Fruit fly (Drosophila melanogaster) whole organism, embryonic: ENCODE data around the gene CG16959.

ENCODE experiments used
- B-H1 ChIP-seq: fragments of 200-800 bp; sonication (Bioruptor generic); IDR thresholded peaks from 3 replicates; pipeline ENCODE4 v1.3.6; 2022; ENCODE audit warnings: missing biosample characterization, missing genetic modification characterization
- CG1233 ChIP-seq: fragments of 200-800 bp; sonication (Bioruptor generic); optimal IDR thresholded peaks from 4 replicates; lab custom pipeline; 2018; ENCODE audit warnings: missing biosample characterization, mild to moderate bottlenecking, missing genetic modification characterization
- CG13424 ChIP-seq: fragments of 200-800 bp; sonication (Bioruptor generic); optimal IDR thresholded peaks from 2 replicates; lab custom pipeline; 2019; ENCODE audit warnings: missing biosample characterization, mild to moderate bottlenecking, missing genetic modification characterization, moderate library complexity
- CG14667 ChIP-seq: fragments of 200-800 bp; sonication (Bioruptor generic); IDR thresholded peaks from 2 replicates; pipeline ENCODE4 v1.3.6; 2022; ENCODE audit warnings: missing biosample characterization, missing genetic modification characterization
- CG15601 ChIP-seq: fragments of 200-800 bp; sonication (Bioruptor generic); optimal IDR thresholded peaks from 3 replicates; lab custom pipeline; 2019; ENCODE audit warnings: missing biosample characterization, mild to moderate bottlenecking, missing genetic modification characterization, moderate library complexity
- CG16813 ChIP-seq: fragments of 200-800 bp; sonication (Bioruptor generic); IDR thresholded peaks from 3 replicates; pipeline ENCODE4 v1.3.6; 2022; ENCODE audit warnings: missing biosample characterization, missing genetic modification characterization; ENCODE audit not compliant: partially characterized antibody
- CG17612 ChIP-seq: fragments of 200-800 bp; sonication (Bioruptor generic); IDR thresholded peaks from 2 replicates; pipeline ENCODE4 v1.3.6; 2022; ENCODE audit warnings: missing biosample characterization, missing genetic modification characterization
- CG17912 ChIP-seq: fragments of 200-800 bp; sonication (Bioruptor generic); optimal IDR thresholded peaks from 2 replicates; lab custom pipeline; 2018; ENCODE audit warnings: missing biosample characterization, mild to moderate bottlenecking, missing genetic modification characterization
- CG18476 ChIP-seq: fragments of 200-800 bp; sonication (Bioruptor generic); optimal IDR thresholded peaks from 2 replicates; lab custom pipeline; 2016; ENCODE audit warnings: missing biosample characterization, mild to moderate bottlenecking, missing genetic modification characterization
- CG2120 ChIP-seq: fragments of 200-800 bp; sonication (Bioruptor generic); optimal IDR thresholded peaks from 3 replicates; lab custom pipeline; 2016; ENCODE audit warnings: missing biosample characterization, missing genetic modification characterization
- CG2875 ChIP-seq: fragments of 200-800 bp; sonication (Bioruptor generic); optimal IDR thresholded peaks from 2 replicates; lab custom pipeline; 2017; ENCODE audit warnings: missing biosample characterization, mild to moderate bottlenecking, missing genetic modification characterization, missing genetic modification reagents
- CG30403 ChIP-seq: fragments of 200-800 bp; sonication (Bioruptor generic); optimal IDR thresholded peaks from 3 replicates; lab custom pipeline; 2016; ENCODE audit warnings: missing biosample characterization, missing genetic modification characterization
- CG30431 ChIP-seq: fragments of 200-800 bp; sonication (Bioruptor generic); optimal IDR thresholded peaks from 2 replicates; lab custom pipeline; 2017; ENCODE audit warnings: missing biosample characterization, missing genetic modification characterization
- CG31441 ChIP-seq: fragments of 200-800 bp; sonication (Bioruptor generic); IDR thresholded peaks from 2 replicates; pipeline ENCODE4 v1.3.6; 2022; ENCODE audit warnings: missing biosample characterization, missing genetic modification characterization
- CG32532 ChIP-seq: fragments of 200-800 bp; sonication (Bioruptor generic); IDR thresholded peaks from 2 replicates; pipeline ENCODE4 v1.3.6; 2022; ENCODE audit warnings: missing biosample characterization, missing genetic modification characterization
- CG33557 ChIP-seq: fragments of 200-800 bp; sonication (Bioruptor generic); optimal IDR thresholded peaks from 2 replicates; lab custom pipeline; 2019; ENCODE audit warnings: missing biosample characterization, mild to moderate bottlenecking, missing genetic modification characterization, moderate library complexity
- CG3838 ChIP-seq: fragments of 200-800 bp; sonication (Bioruptor generic); optimal IDR thresholded peaks from 3 replicates; lab custom pipeline; 2016; ENCODE audit warnings: missing biosample characterization, missing genetic modification characterization
- CG42726 ChIP-seq: fragments of 200-800 bp; sonication (Bioruptor generic); IDR thresholded peaks from 2 replicates; pipeline ENCODE4 v1.3.6; 2022; ENCODE audit warnings: missing biosample characterization, missing genetic modification characterization; ENCODE audit not compliant: partially characterized antibody
- CG5953 ChIP-seq: fragments of 200-800 bp; sonication (Bioruptor generic); IDR thresholded peaks from 2 replicates; pipeline ENCODE4 v1.3.6; 2022; ENCODE audit warnings: missing biosample characterization, missing genetic modification characterization
- CG7556 ChIP-seq: fragments of 200-800 bp; sonication (Bioruptor generic); optimal IDR thresholded peaks from 2 replicates; lab custom pipeline; 2017; ENCODE audit warnings: missing biosample characterization, mild to moderate bottlenecking, missing genetic modification characterization
- CG9727 ChIP-seq: fragments of 200-800 bp; sonication (Bioruptor generic); optimal IDR thresholded peaks from 3 replicates; lab custom pipeline; 2017; ENCODE audit warnings: missing biosample characterization, mild to moderate bottlenecking, missing genetic modification characterization
- Dbx ChIP-seq: fragments of 200-800 bp; sonication (Bioruptor generic); IDR thresholded peaks from 3 replicates; pipeline ENCODE4 v1.3.6; 2022; ENCODE audit warnings: missing biosample characterization, missing genetic modification characterization
- Deaf1 ChIP-seq: fragments of 200-800 bp; optimal IDR thresholded peaks from 3 replicates; lab custom pipeline; 2019; ENCODE audit warnings: missing biosample characterization, mild to moderate bottlenecking, missing genetic modification characterization, moderate library complexity
- H2.0 ChIP-seq: fragments of 200-800 bp; sonication (Bioruptor generic); IDR thresholded peaks from 2 replicates; pipeline ENCODE4 v1.3.6; 2022; ENCODE audit warnings: missing biosample characterization, missing genetic modification characterization
- HLH54F ChIP-seq: fragments of 200-800 bp; sonication (Bioruptor generic); optimal IDR thresholded peaks from 3 replicates; lab custom pipeline; 2016; ENCODE audit warnings: missing biosample characterization, missing genetic modification characterization
- Hr3 ChIP-seq: fragments of 200-800 bp; sonication (Bioruptor generic); optimal IDR thresholded peaks from 3 replicates; lab custom pipeline; 2016; ENCODE audit warnings: missing biosample characterization, missing genetic modification characterization
- Sox100B ChIP-seq: fragments of 200-800 bp; sonication (Bioruptor generic); optimal IDR thresholded peaks from 3 replicates; lab custom pipeline; 2018; ENCODE audit warnings: missing biosample characterization, mild to moderate bottlenecking, missing genetic modification characterization
- Sox102F ChIP-seq: fragments of 200-800 bp; sonication (Bioruptor generic); optimal IDR thresholded peaks from 2 replicates; lab custom pipeline; 2018; ENCODE audit warnings: missing biosample characterization, mild to moderate bottlenecking, missing genetic modification characterization, moderate library complexity
- Sry-δ ChIP-seq: fragments of 200-800 bp; sonication (Bioruptor generic); optimal IDR thresholded peaks from 2 replicates; lab custom pipeline; 2016; ENCODE audit warnings: missing biosample characterization, missing genetic modification characterization
- Taf1 ChIP-seq: fragments of 200-800 bp; sonication (Bioruptor generic); IDR thresholded peaks from 2 replicates; pipeline ENCODE4 v1.3.6; 2022; ENCODE audit warnings: missing biosample characterization, missing genetic modification characterization
- Trl ChIP-seq, 3 experiments: fragments of >200 bp in 2 of 3; fragments of 200-800 bp in 1 of 3; sonication (Bioruptor generic) in 1 of 3; optimal IDR thresholded peaks; 2 replicates in 1 of 3; 3 replicates in 2 of 3; lab custom pipeline; 2016 to 2017; ENCODE audit warnings: missing biosample characterization in 1 of 3, missing genetic modification characterization in 1 of 3
- ara ChIP-seq: fragments of 200-800 bp; sonication (Bioruptor generic); IDR thresholded peaks from 2 replicates; pipeline ENCODE4 v1.3.6; 2022; ENCODE audit warnings: missing biosample characterization, missing genetic modification characterization
- br ChIP-seq: fragments of >200 bp; optimal IDR thresholded peaks from 2 replicates; lab custom pipeline; 2017
- chn ChIP-seq: fragments of 200-800 bp; sonication (Bioruptor generic); optimal IDR thresholded peaks from 2 replicates; lab custom pipeline; 2016; ENCODE audit warnings: missing biosample characterization, missing genetic modification characterization
- crp ChIP-seq, 2 experiments: fragments of 200-800 bp; sonication (Bioruptor generic); optimal IDR thresholded peaks; 2 replicates in 1 of 2; 3 replicates in 1 of 2; lab custom pipeline; 2017; ENCODE audit warnings: missing biosample characterization in 2 of 2, missing genetic modification characterization in 2 of 2, mild to moderate bottlenecking in 1 of 2, moderate library complexity in 1 of 2
- cwo ChIP-seq: fragments of 200-800 bp; sonication (Bioruptor generic); optimal IDR thresholded peaks from 3 replicates; lab custom pipeline; 2017; ENCODE audit warnings: missing biosample characterization, missing genetic modification characterization, mild to moderate bottlenecking, moderate library complexity, missing genetic modification reagents
- danr ChIP-seq: fragments of 200-800 bp; sonication (Bioruptor generic); IDR thresholded peaks from 2 replicates; pipeline ENCODE4 v1.3.6; 2022; ENCODE audit warnings: missing biosample characterization, missing genetic modification characterization
- dimm ChIP-seq: fragments of 200-800 bp; sonication (Bioruptor generic); IDR thresholded peaks from 2 replicates; pipeline ENCODE4 v1.3.6; 2022; ENCODE audit warnings: missing biosample characterization, missing genetic modification characterization
- dmrt11E ChIP-seq: fragments of 200-800 bp; sonication (Bioruptor generic); optimal IDR thresholded peaks from 3 replicates; lab custom pipeline; 2018; ENCODE audit warnings: missing biosample characterization, mild to moderate bottlenecking, missing genetic modification characterization, moderate library complexity
- ems ChIP-seq: fragments of 200-800 bp; sonication (Bioruptor generic); optimal IDR thresholded peaks from 3 replicates; lab custom pipeline; 2016; ENCODE audit warnings: missing biosample characterization, missing genetic modification characterization
- eyg ChIP-seq: fragments of 200-800 bp; sonication (Bioruptor generic); optimal IDR thresholded peaks from 3 replicates; lab custom pipeline; 2016; ENCODE audit warnings: missing biosample characterization, missing genetic modification characterization
- gfzf ChIP-seq: fragments of 200-800 bp; sonication (Bioruptor generic); optimal IDR thresholded peaks from 2 replicates; lab custom pipeline; 2016; ENCODE audit warnings: missing biosample characterization, mild to moderate bottlenecking, missing genetic modification characterization, moderate library complexity
- hbn ChIP-seq: fragments of 200-800 bp; sonication (Bioruptor generic); IDR thresholded peaks from 2 replicates; pipeline ENCODE4 v1.3.6; 2022; ENCODE audit warnings: missing biosample characterization, missing genetic modification characterization; ENCODE audit not compliant: partially characterized antibody
- pzg ChIP-seq: fragments of 200-800 bp; sonication (Bioruptor generic); optimal IDR thresholded peaks from 3 replicates; lab custom pipeline; 2018; ENCODE audit warnings: missing biosample characterization, mild to moderate bottlenecking, missing genetic modification characterization, moderate library complexity
- scrt ChIP-seq: fragments of 200-800 bp; sonication (Bioruptor generic); optimal IDR thresholded peaks from 2 replicates; lab custom pipeline; 2018; ENCODE audit warnings: missing biosample characterization, mild to moderate bottlenecking, missing genetic modification characterization, moderate library complexity
- ttk ChIP-seq: fragments of 200-800 bp; sonication (Bioruptor generic); IDR thresholded peaks from 2 replicates; pipeline ENCODE4 v2.1.2; 2022; ENCODE audit warnings: missing biosample characterization, missing genetic modification characterization
- unpg ChIP-seq: fragments of 200-800 bp; sonication (Bioruptor generic); optimal IDR thresholded peaks from 3 replicates; lab custom pipeline; 2018; ENCODE audit warnings: missing biosample characterization, mild to moderate bottlenecking, missing genetic modification characterization, moderate library complexity
- usp ChIP-seq: fragments of >200 bp; optimal IDR thresholded peaks from 2 replicates; lab custom pipeline; 2017; ENCODE audit warnings: missing biosample characterization, missing genetic modification characterization
- vvl ChIP-seq: fragments of 200-800 bp; sonication (Bioruptor generic); IDR thresholded peaks from 2 replicates; pipeline ENCODE4 v1.3.6; 2022; ENCODE audit warnings: missing biosample characterization, missing genetic modification characterization
- wdn ChIP-seq: fragments of 200-800 bp; sonication (Bioruptor generic); IDR thresholded peaks from 2 replicates; pipeline ENCODE4 v1.3.6; 2022; ENCODE audit warnings: missing biosample characterization, missing genetic modification characterization

CG16959 gene

DNA sequence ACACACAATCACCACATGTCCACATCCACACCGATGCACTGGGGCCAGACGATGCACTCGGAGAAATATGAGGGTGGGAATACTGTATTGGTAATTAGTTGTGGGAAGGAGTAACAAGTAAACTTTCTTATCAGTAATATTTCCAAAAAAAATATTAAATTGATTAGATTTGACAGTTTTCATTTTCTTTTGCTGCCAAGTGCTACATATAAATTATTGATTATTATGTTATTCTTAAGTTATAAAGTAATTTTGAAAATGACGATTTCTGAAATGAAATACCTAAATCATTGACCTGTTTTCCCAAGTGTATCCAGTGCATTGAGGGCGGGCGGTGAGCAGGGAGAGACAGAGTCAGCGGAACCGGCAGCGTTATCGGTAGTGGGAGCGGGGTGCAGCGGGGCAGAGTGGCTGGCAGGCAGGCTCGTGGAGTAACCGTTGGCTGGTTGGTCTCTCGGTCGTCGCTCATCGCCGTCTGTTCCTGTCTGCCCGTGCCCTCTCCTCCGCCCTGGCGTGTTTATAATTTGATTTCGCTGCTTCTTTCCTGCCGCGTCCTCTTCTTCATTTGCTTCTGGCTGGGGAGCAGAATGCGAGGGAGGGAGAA is 17.2 kb downstream of the CG16959 start (continued):
- no peak for TF ChIP-seq CG17912 (GFP tag; lab: Kevin White, UChicago)
- TF ChIP-seq CG32532 (GFP tag; lab: Robert Waterston, UW), result 0 out of 2 replicates have a peak, but pooled peaks have one; percentile 20
- no peak for TF ChIP-seq wdn (GFP tag; lab: Robert Waterston, UW)
- no peak for TF ChIP-seq ems
- no peak for TF ChIP-seq CG3838 (GFP tag; lab: Kevin White, UChicago)
- no peak for TF ChIP-seq Dbx (GFP tag; lab: Robert Waterston, UW)
- TF ChIP-seq CG17612 (GFP tag; lab: Robert Waterston, UW), result no peak
- TF ChIP-seq chn (GFP tag; lab: Kevin White, UChicago), result no peak
- TF ChIP-seq Sox102F, result peak; percentile 63
- TF ChIP-seq br (lab: Kevin White, UChicago), result no peak
- no peak for TF ChIP-seq CG14667 (GFP tag; lab: Robert Waterston, UW)
- no peak for TF ChIP-seq hbn (GFP tag; lab: Robert Waterston, UW)
- no peak for TF ChIP-seq Sry-δ (GFP tag; lab: Kevin White, UChicago)
- TF ChIP-seq CG18476 (GFP tag; lab: Kevin White, UChicago), result peak; percentile 11
- TF ChIP-seq Hr3 (GFP tag; lab: Kevin White, UChicago), result peak; percentile 40
- TF ChIP-seq CG7556, result peak; percentile 83
- peak; percentile 70 for TF ChIP-seq CG33557 (GFP tag; lab: Kevin White, UChicago)
- TF ChIP-seq cwo (GFP tag; lab: Kevin White, UChicago), result no peak
- TF ChIP-seq CG30431 (GFP tag; lab: Kevin White, UChicago), result peak; percentile 14
- peak in 1 of 2 experiments; percentile 7 for TF ChIP-seq crp (GFP tag; optimal IDR thresholded peaks at IDR 0.05; lab: Kevin White, UChicago)
- TF ChIP-seq eyg (GFP tag; lab: Kevin White, UChicago), result no peak
- TF ChIP-seq CG31441 (GFP tag; lab: Robert Waterston, UW), result peak; percentile 75; the same call in 1 of the 2 replicates
- no peak for TF ChIP-seq pzg
- no peak for TF ChIP-seq ara (GFP tag; lab: Robert Waterston, UW)
- TF ChIP-seq ttk (GFP tag; lab: Robert Waterston, UW), result no peak
- no peak for TF ChIP-seq usp
- TF ChIP-seq unpg (GFP tag; lab: Kevin White, UChicago), result peak; percentile 54
- TF ChIP-seq dimm (GFP tag; lab: Robert Waterston, UW), result 0 out of 2 replicates have a peak, but pooled peaks have one; percentile 24
- TF ChIP-seq CG1233 (GFP tag; lab: Kevin White, UChicago), result peak; percentile 24
- TF ChIP-seq CG15601 (tag; lab: Kevin White, UChicago), result peak; percentile 64
- no peak for TF ChIP-seq Deaf1 (tag; lab: Kevin White, UChicago)
- TF ChIP-seq scrt (GFP tag; lab: Kevin White, UChicago), result no peak
- TF ChIP-seq CG2875 (GFP tag; lab: Kevin White, UChicago), result peak; percentile 50
- no peak for TF ChIP-seq CG2120 (GFP tag; lab: Kevin White, UChicago)
- no peak for TF ChIP-seq HLH54F (GFP tag; lab: Kevin White, UChicago)
- TF ChIP-seq Sox100B, result peak; percentile 75
- TF ChIP-seq Taf1 (GFP tag; lab: Robert Waterston, UW), result no peak
- peak; percentile 55 for TF ChIP-seq CG30403 (GFP tag; lab: Kevin White, UChicago)
- TF ChIP-seq gfzf (GFP tag; lab: Kevin White, UChicago), result no peak
- TF ChIP-seq B-H1 (GFP tag; lab: Robert Waterston, UW), result no peak
- no peak for TF ChIP-seq CG42726 (GFP tag; lab: Robert Waterston, UW)
- TF ChIP-seq CG13424 (tag; lab: Kevin White, UChicago), result peak; percentile 58
- no peak for TF ChIP-seq CG16813 (GFP tag; lab: Robert Waterston, UW)
- TF ChIP-seq CG5953 (GFP tag; lab: Robert Waterston, UW), result no peak
- no peak for TF ChIP-seq H2.0
- peak; percentile 82 for TF ChIP-seq CG9727 (GFP tag; lab: Kevin White, UChicago)
- no peak for TF ChIP-seq danr (GFP tag; lab: Robert Waterston, UW)
- TF ChIP-seq vvl (GFP tag; lab: Robert Waterston, UW), result peak; percentile 74
- TF ChIP-seq dmrt11E (tag; lab: Kevin White, UChicago), result peak; percentile 79
- TF ChIP-seq Trl (optimal IDR thresholded peaks at IDR 0.05; lab: Kevin White, UChicago), result no peak
- no peak for TF ChIP-seq Trl (GFP tag; optimal IDR thresholded peaks at IDR 0.05; lab: Kevin White, UChicago)
